Fruit fly (Drosophila melanogaster): Measurements from ENCODE around the gene HDAC4.

dm6 chrX:13287854-13288376, 2.5 kb upstream of the HDAC4 start, which contains the start of gene Remo:
- TF ChIP-seq psq (optimal IDR thresholded peaks at IDR 0.05) (no peak), h (optimal IDR thresholded peaks at IDR 0.05) (no peak)
